Worm (Caenorhabditis elegans) whole organism, L4 larva: ENCODE data around the gene C17H11.4.

Experiments used
- F10B5.3 ChIP-seq: sonication (generic microtip); optimal IDR thresholded peaks from 2 replicates; lab custom pipeline; 2016; ENCODE audit warnings: mild to moderate bottlenecking, missing genetic modification characterization, missing compliant biosample characterization
- F49E8.2 ChIP-seq: sonication (generic microtip); optimal IDR thresholded peaks from 2 replicates; lab custom pipeline; 2016; ENCODE audit warnings: missing compliant biosample characterization, mild to moderate bottlenecking, missing genetic modification characterization, borderline replicate concordance
- R02D3.7 ChIP-seq: fragments of 150-350 bp; sonication (generic microtip); optimal IDR thresholded peaks from 3 replicates; lab custom pipeline; 2014; ENCODE audit warnings: missing biosample characterization, missing genetic modification characterization
- T26A8.4 ChIP-seq: fragments of 200-800 bp; sonication (Bioruptor generic); IDR thresholded peaks from 2 replicates; pipeline ENCODE4 v1.3.6; 2022; ENCODE audit warnings: missing genetic modification characterization, missing compliant biosample characterization
- aha-1 ChIP-seq: fragments of 150-350 bp; peaks from one replicate; lab custom pipeline; 2014; ENCODE audit warnings: missing biosample characterization, missing genetic modification characterization
- aly-2 ChIP-seq: sonication (generic microtip); optimal IDR thresholded peaks from 2 replicates; lab custom pipeline; 2018; ENCODE audit warnings: missing biosample characterization, missing genetic modification characterization
- ceh-20 ChIP-seq: fragments of 200-800 bp; sonication (Bioruptor generic); IDR thresholded peaks from 2 replicates; pipeline ENCODE4 v1.3.6; 2022; ENCODE audit warnings: missing genetic modification reagents, missing genetic modification characterization, missing compliant biosample characterization
- ceh-28 ChIP-seq: fragments of 150-350 bp; optimal IDR thresholded peaks from 2 replicates; lab custom pipeline; 2014; ENCODE audit warnings: missing biosample characterization, missing genetic modification reagents, missing genetic modification characterization
- ceh-32 ChIP-seq: sonication (generic microtip); optimal IDR thresholded peaks from 2 replicates; lab custom pipeline; 2016; ENCODE audit warnings: mild to moderate bottlenecking, missing genetic modification characterization, missing compliant biosample characterization; ENCODE audit not compliant: poor library complexity
- egl-27 ChIP-seq: sonication (generic microtip); optimal IDR thresholded peaks from 3 replicates; lab custom pipeline; 2017; ENCODE audit warnings: missing biosample characterization, missing genetic modification reagents, missing genetic modification characterization
- egl-43 ChIP-seq: fragments of 200-800 bp; sonication (Bioruptor generic); IDR thresholded peaks from 2 replicates; pipeline ENCODE4 v1.3.6; 2022; ENCODE audit warnings: missing genetic modification reagents, missing genetic modification characterization, missing compliant biosample characterization
- gei-8 ChIP-seq: fragments of 200-800 bp; sonication (Bioruptor generic); optimal IDR thresholded peaks from 2 replicates; lab custom pipeline; 2018; ENCODE audit warnings: mild to moderate bottlenecking, missing genetic modification characterization, missing compliant biosample characterization
- hlh-30 ChIP-seq: sonication (generic microtip); optimal IDR thresholded peaks from 2 replicates; lab custom pipeline; 2017; ENCODE audit warnings: antibody characterized with exemption, mild to moderate bottlenecking, missing genetic modification characterization, missing compliant biosample characterization; ENCODE audit not compliant: insufficient read depth
- hmg-1.1 ChIP-seq: fragments of 200-800 bp; sonication (Bioruptor generic); IDR thresholded peaks from 2 replicates; pipeline ENCODE4 v1.3.6; 2022; ENCODE audit warnings: missing genetic modification reagents, missing genetic modification characterization, missing compliant biosample characterization
- lim-7 ChIP-seq: fragments of 200-800 bp; sonication (Bioruptor generic); IDR thresholded peaks from 2 replicates; pipeline ENCODE4 v1.3.6; 2022; ENCODE audit warnings: missing genetic modification characterization, missing compliant biosample characterization
- lin-29 ChIP-seq: fragments of 200-800 bp; sonication (Bioruptor generic); IDR thresholded peaks from 2 replicates; pipeline ENCODE4 v1.3.6; 2022; ENCODE audit warnings: missing genetic modification reagents, missing genetic modification characterization, missing compliant biosample characterization
- lin-39 ChIP-seq: fragments of 150-350 bp; optimal IDR thresholded peaks from 2 replicates; lab custom pipeline; 2014; ENCODE audit warnings: missing biosample characterization, missing genetic modification reagents, missing genetic modification characterization
- madf-5 ChIP-seq, 2 experiments: fragments of 200-800 bp; sonication (Bioruptor generic); IDR thresholded peaks; 2 replicates each; pipeline ENCODE4 v1.3.6; 2022; ENCODE audit warnings: missing compliant biosample characterization in 2 of 2, missing genetic modification characterization in 2 of 2
- madf-9 ChIP-seq: fragments of 200-800 bp; sonication (Bioruptor generic); conservative IDR thresholded peaks from 2 replicates; pipeline ENCODE4 v1.3.6; 2022; ENCODE audit warnings: missing genetic modification reagents, missing genetic modification characterization, missing compliant biosample characterization
- mxl-2 ChIP-seq: fragments of 200-800 bp; sonication (Bioruptor generic); conservative IDR thresholded peaks from 2 replicates; pipeline ENCODE4 v1.3.6; 2022; ENCODE audit warnings: missing genetic modification reagents, missing genetic modification characterization, missing compliant biosample characterization
- mxl-3 ChIP-seq: fragments of 200-800 bp; sonication (Bioruptor generic); optimal IDR thresholded peaks from 2 replicates; lab custom pipeline; 2018; ENCODE audit warnings: mild to moderate bottlenecking, missing genetic modification characterization, missing compliant biosample characterization
- nhr-11 ChIP-seq: fragments of 150-350 bp; optimal IDR thresholded peaks from 2 replicates; lab custom pipeline; 2014; ENCODE audit warnings: missing biosample characterization, missing genetic modification characterization
- nhr-237 ChIP-seq: sonication (generic microtip); optimal IDR thresholded peaks from 2 replicates; lab custom pipeline; 2017; ENCODE audit warnings: missing biosample characterization, missing genetic modification characterization
- nhr-25 ChIP-seq: sonication (generic microtip); optimal IDR thresholded peaks from 2 replicates; lab custom pipeline; 2017; ENCODE audit warnings: missing genetic modification characterization, mild to moderate bottlenecking, missing compliant biosample characterization, antibody characterized with exemption, moderate library complexity, borderline replicate concordance; ENCODE audit not compliant: insufficient read depth
- nhr-28 ChIP-seq: fragments of 150-350 bp; optimal IDR thresholded peaks from 2 replicates; lab custom pipeline; 2014; ENCODE audit warnings: missing biosample characterization, missing genetic modification characterization
- nhr-41 ChIP-seq: fragments of 200-800 bp; sonication (Bioruptor generic); IDR thresholded peaks from 2 replicates; pipeline ENCODE4 v1.3.6; 2022; ENCODE audit warnings: missing genetic modification reagents, missing genetic modification characterization, missing compliant biosample characterization
- nhr-6 ChIP-seq: fragments of 150-350 bp; optimal IDR thresholded peaks from 2 replicates; lab custom pipeline; 2014; ENCODE audit warnings: missing biosample characterization, missing genetic modification characterization
- php-3 ChIP-seq: fragments of 200-800 bp; sonication (Bioruptor generic); IDR thresholded peaks from 2 replicates; pipeline ENCODE4 v1.3.6; 2022; ENCODE audit warnings: missing genetic modification reagents, missing genetic modification characterization, missing compliant biosample characterization
- saeg-2 ChIP-seq: fragments of 200-800 bp; sonication (Bioruptor generic); IDR thresholded peaks from 2 replicates; pipeline ENCODE4 v1.3.6; 2022; ENCODE audit warnings: missing genetic modification reagents, missing genetic modification characterization, missing compliant biosample characterization
- set-16 ChIP-seq: fragments of 200-800 bp; sonication (Bioruptor generic); IDR thresholded peaks from 2 replicates; pipeline ENCODE4 v1.3.6; 2022; ENCODE audit warnings: missing genetic modification reagents, missing genetic modification characterization, missing compliant biosample characterization
- spr-1 ChIP-seq: sonication (generic microtip); optimal IDR thresholded peaks from 2 replicates; lab custom pipeline; 2016; ENCODE audit warnings: mild to moderate bottlenecking, missing genetic modification characterization, missing compliant biosample characterization
- spr-3 ChIP-seq: fragments of 200-800 bp; sonication (Bioruptor generic); optimal IDR thresholded peaks from 2 replicates; lab custom pipeline; 2018; ENCODE audit warnings: mild to moderate bottlenecking, missing genetic modification characterization, missing compliant biosample characterization
- unc-130 ChIP-seq: sonication (generic microtip); optimal IDR thresholded peaks from 2 replicates; lab custom pipeline; 2016; ENCODE audit warnings: missing genetic modification reagents, missing genetic modification characterization, missing compliant biosample characterization
- unc-39 ChIP-seq: sonication (generic microtip); optimal IDR thresholded peaks from 2 replicates; lab custom pipeline; 2017; ENCODE audit warnings: missing biosample characterization, missing genetic modification characterization
- unc-62 ChIP-seq, 3 experiments: fragments of 150-350 bp in 1 of 3; sonication (generic microtip); optimal IDR thresholded peaks in 2 of 3; peaks in 1 of 3; 1 replicate in 1 of 3; 2 replicates in 2 of 3; lab custom pipeline; 2014 to 2017; ENCODE audit warnings: missing biosample characterization in 3 of 3, missing genetic modification characterization in 3 of 3, missing genetic modification reagents in 3 of 3, missing genotype in 1 of 3
- vab-7 ChIP-seq: fragments of 200-800 bp; sonication (Bioruptor generic); IDR thresholded peaks from 2 replicates; pipeline ENCODE4 v1.3.6; 2022; ENCODE audit warnings: missing genetic modification reagents, missing genetic modification characterization, missing compliant biosample characterization
- ztf-7 ChIP-seq: fragments of 150-350 bp; optimal IDR thresholded peaks from 2 replicates; lab custom pipeline; 2014; ENCODE audit warnings: missing biosample characterization, missing genetic modification characterization

Gene C17H11.4

DNA sequence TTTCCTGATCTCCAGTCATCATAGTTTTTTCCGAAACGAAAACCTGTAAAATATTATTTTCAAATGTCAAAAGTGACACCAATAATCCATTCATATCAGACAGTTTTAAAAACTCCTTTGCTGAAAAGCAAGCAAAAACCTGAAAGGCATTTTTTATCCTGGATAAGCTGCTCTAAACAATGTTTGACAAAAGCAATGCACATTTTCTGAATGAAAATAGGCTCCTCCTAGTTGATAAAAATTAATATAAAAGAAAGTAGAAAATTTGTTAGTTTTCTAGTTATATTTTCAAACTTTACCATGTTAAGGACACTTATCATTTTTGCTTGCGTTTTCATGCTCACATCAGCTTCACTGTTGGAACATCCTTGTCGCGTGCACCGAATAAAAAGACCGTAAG lies 38.0 kb upstream of the C17H11.4 start, which contains the start of gene K02A6.1:
Gene K02A6.1, plus strand, starts transcription at position 301 of the 400 bp plus-strand sequence.
- TF ChIP-seq mxl-3 (GFP tag; lab: Kevin White, UChicago) (no peak), php-3 (no peak), ceh-20 (GFP tag; lab: Robert Waterston, UW) (no peak), madf-9 (GFP tag; lab: Robert Waterston, UW) (no peak), egl-27 (no peak), aha-1 (tag; lab: Kevin White, UChicago) (no peak), unc-39 (tag; lab: Kevin White, UChicago) (no peak), hlh-30 (tag; lab: Kevin White, UChicago) (no peak), lim-7 (no peak), nhr-11 (tag; lab: Kevin White, UChicago) (no peak), unc-130 (GFP tag; lab: Kevin White, UChicago) (no peak), spr-1 (tag; lab: Kevin White, UChicago) (no peak), lin-39 (tag; lab: Kevin White, UChicago) (no peak), nhr-28 (tag; lab: Kevin White, UChicago) (no peak), nhr-41 (GFP tag; lab: Robert Waterston, UW) (no peak), egl-43 (GFP tag; lab: Robert Waterston, UW) (no peak), set-16 (GFP tag; lab: Robert Waterston, UW) (no peak), nhr-25 (tag; lab: Kevin White, UChicago) (no peak)

DNA sequence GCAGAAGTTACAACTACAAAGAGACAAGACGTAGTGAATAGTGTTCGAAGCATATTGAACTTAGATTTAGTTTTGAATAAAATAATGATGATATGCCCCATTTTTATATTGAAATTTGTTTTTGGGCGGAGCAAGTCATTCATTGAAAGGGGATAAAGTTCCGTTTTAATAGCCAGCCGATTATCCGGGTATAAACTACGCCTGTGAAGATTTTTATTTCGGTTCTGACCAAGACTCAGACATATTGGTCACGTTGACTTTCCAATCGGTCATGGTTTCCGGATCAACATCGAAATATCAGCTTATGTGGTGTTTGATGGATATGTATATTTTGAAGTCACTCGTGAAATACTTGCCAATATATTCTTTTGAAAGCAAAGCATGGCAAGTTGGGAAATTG lies 37.2 kb upstream of the C17H11.4 start, which contains the start of gene K02A6.4:
Gene K02A6.4, minus strand, starts transcription at position 101 of the 400 bp plus-strand sequence.
- TF ChIP-seq lin-29 (GFP tag; lab: Robert Waterston, UW) = no peak
- no peak for TF ChIP-seq aly-2
- no peak for TF ChIP-seq nhr-237 (tag; lab: Kevin White, UChicago)
- no peak for TF ChIP-seq F49E8.2 (tag; lab: Kevin White, UChicago)
- no peak for TF ChIP-seq unc-130 (GFP tag; lab: Kevin White, UChicago)
- no peak for TF ChIP-seq ceh-32 (tag; lab: Kevin White, UChicago)
- no peak for TF ChIP-seq ceh-28 (tag; lab: Kevin White, UChicago)
- TF ChIP-seq spr-3 (GFP tag; lab: Kevin White, UChicago) = no peak
- no peak for TF ChIP-seq F10B5.3 (tag; lab: Kevin White, UChicago)
- TF ChIP-seq hmg-1.1 = no peak
- TF ChIP-seq gei-8 (GFP tag; lab: Kevin White, UChicago) = no peak
- no peak for TF ChIP-seq ztf-7 (tag; lab: Kevin White, UChicago)

DNA sequence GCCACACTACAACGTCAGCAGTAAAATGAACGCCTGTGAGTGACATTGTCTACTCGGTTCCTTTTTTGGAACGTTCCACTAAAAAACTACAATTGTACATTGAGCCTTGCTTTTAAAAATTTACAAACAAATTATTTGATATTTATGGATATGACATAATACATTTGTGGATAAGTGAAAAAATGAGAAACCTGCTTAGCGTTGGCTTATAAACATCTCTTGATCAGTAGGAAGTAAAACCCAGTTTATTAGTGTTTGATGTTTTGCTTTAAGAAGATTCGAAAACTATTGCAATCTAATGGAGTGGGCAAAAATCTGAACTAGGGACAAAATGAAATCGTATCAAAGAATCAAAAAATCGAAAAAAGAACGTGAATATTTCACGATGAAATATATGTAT lies 35.5 kb upstream of the C17H11.4 start:
- no peak for TF ChIP-seq R02D3.7 (tag; lab: Kevin White, UChicago)
- TF ChIP-seq nhr-41 (GFP tag; lab: Robert Waterston, UW) = no peak
- TF ChIP-seq vab-7 = no peak
- TF ChIP-seq mxl-2 (GFP tag; lab: Robert Waterston, UW) = no peak
- no peak for TF ChIP-seq T26A8.4 (GFP tag; lab: Robert Waterston, UW)
- TF ChIP-seq ztf-7 (tag; lab: Kevin White, UChicago) = no peak
- no peak for TF ChIP-seq saeg-2 (GFP tag; lab: Robert Waterston, UW)
- peak in 1 of 2 experiments; percentile 90 for TF ChIP-seq unc-62 (GFP tag; optimal IDR thresholded peaks at IDR 0.05 in 1 of 2; lab: Kevin White, UChicago)
- TF ChIP-seq unc-62 (tag; optimal IDR thresholded peaks at IDR 0.05; lab: Kevin White, UChicago) = no peak
- TF ChIP-seq madf-5 (GFP tag; IDR thresholded peaks at IDR 0.05; lab: Robert Waterston, UW) = no peak
- no peak for TF ChIP-seq lin-29 (GFP tag; lab: Robert Waterston, UW)
- TF ChIP-seq aha-1 (tag; lab: Kevin White, UChicago) = peak; percentile 42
- TF ChIP-seq ceh-28 (tag; lab: Kevin White, UChicago) = no peak
- TF ChIP-seq nhr-6 = no peak
